Fruit fly (Drosophila melanogaster) whole organism, wandering third instar larva: ENCODE results near the gene Cpr78Cc.

Experiments used
- CrebA ChIP-seq: fragments of 200-800 bp; sonication (Bioruptor generic); optimal IDR thresholded peaks from 2 replicates; lab custom pipeline; 2016; ENCODE audit warnings: missing biosample characterization, mild to moderate bottlenecking, missing genetic modification characterization, borderline replicate concordance
- GATAd ChIP-seq: sonication (Bioruptor generic); optimal IDR thresholded peaks from 2 replicates; lab custom pipeline; 2016; ENCODE audit warnings: missing biosample characterization, missing genetic modification characterization
- Hr78 ChIP-seq: fragments of >200 bp; optimal IDR thresholded peaks from 2 replicates; lab custom pipeline; 2017; ENCODE audit warnings: missing biosample characterization, missing genetic modification characterization
- Jra ChIP-seq: sonication (Bioruptor generic); optimal IDR thresholded peaks from 2 replicates; lab custom pipeline; 2016; ENCODE audit warnings: missing biosample characterization, missing genetic modification characterization
- Myc ChIP-seq: fragments of >200 bp; optimal IDR thresholded peaks from 2 replicates; lab custom pipeline; 2017
- Sp1 ChIP-seq: fragments of 200-800 bp; sonication (Bioruptor generic); optimal IDR thresholded peaks from 3 replicates; lab custom pipeline; 2019; ENCODE audit warnings: missing biosample characterization, mild to moderate bottlenecking, missing genetic modification characterization, moderate library complexity
- lola ChIP-seq: fragments of >200 bp; optimal IDR thresholded peaks from 2 replicates; lab custom pipeline; 2017; ENCODE audit warnings: missing biosample characterization, missing genetic modification characterization
- pan ChIP-seq: fragments of >200 bp; optimal IDR thresholded peaks from 2 replicates; lab custom pipeline; 2017

DNA sequence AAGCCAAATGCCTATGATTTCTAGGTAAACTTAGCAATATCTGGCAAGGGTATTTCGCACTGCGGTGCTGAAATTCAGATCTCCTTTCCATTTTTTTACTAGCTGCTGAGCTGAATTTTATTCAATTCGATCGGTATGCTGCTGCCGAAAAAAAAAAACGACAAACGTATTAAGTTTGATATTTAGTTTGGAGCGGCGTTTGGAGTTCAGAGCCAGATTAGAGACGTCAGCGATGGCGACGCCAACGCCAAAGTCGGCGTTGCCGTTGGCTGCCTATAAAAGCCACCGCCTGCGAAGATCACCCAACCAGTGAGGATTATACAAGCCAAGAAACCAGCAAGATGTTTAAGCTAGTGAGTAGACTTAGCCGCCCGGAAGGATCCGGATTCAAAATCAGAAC lies at the start of gene Cpr78Cc:
- TF ChIP-seq Sp1 (GFP tag; lab: Kevin White, UChicago) (no peak), pan (lab: Kevin White, UChicago) (no peak), CrebA (GFP tag; lab: Kevin White, UChicago) (no peak), Hr78 (GFP tag; lab: Kevin White, UChicago) (no peak), GATAd (GFP tag; lab: Kevin White, UChicago) (no peak), lola (GFP tag; lab: Kevin White, UChicago) (no peak), Myc (no peak), Jra (GFP tag; lab: Kevin White, UChicago) (no peak)
